Worm (Caenorhabditis elegans): ENCODE measurements around the gene H38K22.9.

The H38K22.9 gene

ce11 chrIII:4323859-4324258 is at the start of gene H38K22.9:
H38K22.9 (plus strand) TSS chrIII:4324159.
- TF ChIP-seq ceh-39 (tag; optimal IDR thresholded peaks at IDR 0.05) (no peak), flh-1 (GFP tag; optimal IDR thresholded peaks at IDR 0.05) (no peak), M03D4.4 (tag; optimal IDR thresholded peaks at IDR 0.05) (no peak), sptf-1 (tag; optimal IDR thresholded peaks at IDR 0.05) (no peak), snpc-4 (tag; optimal IDR thresholded peaks at IDR 0.05) (no peak), elt-3 (tag; optimal IDR thresholded peaks at IDR 0.05) (no peak), hlh-1 (tag; optimal IDR thresholded peaks at IDR 0.05) (no peak), lsy-2 (tag; optimal IDR thresholded peaks at IDR 0.05) (no peak), pha-4 (tag; optimal IDR thresholded peaks at IDR 0.05) (no peak), nhr-12 (tag; optimal IDR thresholded peaks at IDR 0.05) (no peak)

ce11 chrIII:4274524-4274923 is 49.4 kb upstream of the H38K22.9 start:
- no peak for TF ChIP-seq ces-1 (GFP tag; optimal IDR thresholded peaks at IDR 0.05)
- peak; percentile 43 for TF ChIP-seq ceh-39 (tag; optimal IDR thresholded peaks at IDR 0.05)
- TF ChIP-seq elt-1 (tag; optimal IDR thresholded peaks at IDR 0.05; ENCODE audit: borderline replicate concordance, insufficient read depth) = peak; percentile 16
- no peak for TF ChIP-seq nhr-12 (tag; optimal IDR thresholded peaks at IDR 0.05)
- TF ChIP-seq ceh-83 (GFP tag; optimal IDR thresholded peaks at IDR 0.05) = no peak
- no peak for TF ChIP-seq ztf-11 (tag; optimal IDR thresholded peaks at IDR 0.05)
- TF ChIP-seq nhr-2 (tag; optimal IDR thresholded peaks at IDR 0.05) = peak; percentile 81
- TF ChIP-seq bed-3 (GFP tag; optimal IDR thresholded peaks at IDR 0.05) = no peak
- TF ChIP-seq cnd-1 (tag; optimal IDR thresholded peaks at IDR 0.05) = peak; percentile 56
- TF ChIP-seq tbx-8 (GFP tag; optimal IDR thresholded peaks at IDR 0.05) = no peak
- TF ChIP-seq mep-1 (tag; optimal IDR thresholded peaks at IDR 0.05) = peak; percentile 56
- peak; percentile 14 for TF ChIP-seq M03D4.4 (tag; optimal IDR thresholded peaks at IDR 0.05)
- no peak for TF ChIP-seq nhr-28 (tag; optimal IDR thresholded peaks at IDR 0.05)
- TF ChIP-seq elt-3 (tag; optimal IDR thresholded peaks at IDR 0.05) = no peak
- no peak for TF ChIP-seq drap-1 (GFP tag; optimal IDR thresholded peaks at IDR 0.05)
- peak; percentile 77 for TF ChIP-seq hlh-1 (tag; optimal IDR thresholded peaks at IDR 0.05)
- TF ChIP-seq nhr-76 (tag; optimal IDR thresholded peaks at IDR 0.05) = no peak
- TF ChIP-seq mls-2 (tag; optimal IDR thresholded peaks at IDR 0.05) = no peak
- TF ChIP-seq lsy-2 (tag; optimal IDR thresholded peaks at IDR 0.05) = no peak
- no peak for TF ChIP-seq zip-8 (tag; optimal IDR thresholded peaks at IDR 0.05)
- TF ChIP-seq lin-13 (tag; optimal IDR thresholded peaks at IDR 0.05) = no peak
- TF ChIP-seq unc-62 (GFP tag; optimal IDR thresholded peaks at IDR 0.05) = no peak
- TF ChIP-seq unc-39 (tag; optimal IDR thresholded peaks at IDR 0.05) = no peak
- TF ChIP-seq sptf-1 (tag; optimal IDR thresholded peaks at IDR 0.05) = no peak
- TF ChIP-seq flh-1 (GFP tag; optimal IDR thresholded peaks at IDR 0.05) = no peak
- no peak for TF ChIP-seq pha-4 (tag; optimal IDR thresholded peaks at IDR 0.05)
- no peak for TF ChIP-seq sem-2 (GFP tag; optimal IDR thresholded peaks at IDR 0.05)
- no peak for TF ChIP-seq nhr-237 (tag; optimal IDR thresholded peaks at IDR 0.05)
- no peak for TF ChIP-seq unc-120 (tag; optimal IDR thresholded peaks at IDR 0.05; ENCODE audit: poor library complexity, severe bottlenecking)
- TF ChIP-seq snpc-4 (tag; optimal IDR thresholded peaks at IDR 0.05) = no peak
- no peak for TF ChIP-seq ceh-43 (GFP tag; optimal IDR thresholded peaks at IDR 0.05)
- no peak for TF ChIP-seq lin-32 (GFP tag; optimal IDR thresholded peaks at IDR 0.05)
- no peak for TF ChIP-seq blmp-1 (tag; optimal IDR thresholded peaks at IDR 0.05)
- no peak for TF ChIP-seq ham-2 (GFP tag; optimal IDR thresholded peaks at IDR 0.05)
- no peak for TF ChIP-seq mab-5 (tag; optimal IDR thresholded peaks at IDR 0.05)

ce11 chrIII:4275704-4276103 is 48.3 kb upstream of the H38K22.9 start:
- TF ChIP-seq sptf-1 (tag; optimal IDR thresholded peaks at IDR 0.05) = no peak
- no peak for TF ChIP-seq nhr-76 (tag; optimal IDR thresholded peaks at IDR 0.05)
- TF ChIP-seq sem-2 (GFP tag; optimal IDR thresholded peaks at IDR 0.05) = no peak

- no peak for TF ChIP-seq bed-3 (GFP tag; optimal IDR thresholded peaks at IDR 0.05)
- peak; percentile 71 for TF ChIP-seq ceh-83 (GFP tag; optimal IDR thresholded peaks at IDR 0.05)
Observed at ce11 chrIII:4276277-4276676, 47.7 kb upstream of the H38K22.9 start.
